Worm (Caenorhabditis elegans) whole organism, L4/young adult: ENCODE results near the gene tpan-1.

Experiments
- W03F9.2 ChIP-seq: fragments of 150-350 bp; optimal IDR thresholded peaks from 2 replicates; lab custom pipeline; 2014; ENCODE audit warnings: missing biosample characterization, missing genetic modification characterization
- dao-5 ChIP-seq: sonication (generic microtip); optimal IDR thresholded peaks from 2 replicates; lab custom pipeline; 2016; ENCODE audit warnings: missing genotype, missing genetic modification characterization, moderate library complexity, missing compliant biosample characterization
- him-1 ChIP-seq: sonication (generic microtip); optimal IDR thresholded peaks from 2 replicates; lab custom pipeline; 2016; ENCODE audit warnings: missing genotype, missing genetic modification reagents, missing genetic modification characterization, missing compliant biosample characterization

- TF ChIP-seq dao-5 (tag; lab: Kevin White, UChicago) (no peak), him-1 (tag; lab: Kevin White, UChicago) (no peak), W03F9.2 (tag; lab: Kevin White, UChicago) (no peak)
Observed at ce11 chrV:20820033-20820432, 30.7 kb downstream of the tpan-1 start, which contains the start of gene T03D8.6.
